Fruit fly (Drosophila melanogaster): ENCODE measurements around the gene atk.
A peak's percentile ranks its signal among the peaks of the same experiment; 100 is the strongest.

The atk gene

dm6 chr3L:20440902-20441429, 23.7 kb downstream of the atk start:
- TF ChIP-seq Trl (optimal IDR thresholded peaks at IDR 0.05) (no peak), Trl (GFP tag; optimal IDR thresholded peaks at IDR 0.05) (no peak), Drgx (GFP tag; IDR thresholded peaks at IDR 0.05) (no peak), Med (GFP tag) (peak; percentile 74), H15 (GFP tag; IDR thresholded peaks at IDR 0.05) (no peak), CG4854 (GFP tag; optimal IDR thresholded peaks at IDR 0.05) (no peak), CG3281 (GFP tag; optimal IDR thresholded peaks at IDR 0.05) (no peak), CG3726 (GFP tag; IDR thresholded peaks at IDR 0.05) (no peak), CG4328 (GFP tag; optimal IDR thresholded peaks at IDR 0.05) (peak; percentile 44), croc (GFP tag; conservative IDR thresholded peaks at IDR 0.05) (no peak), Rfx (GFP tag; IDR thresholded peaks at IDR 0.05) (0 out of 2 replicates have a peak, but pooled peaks have one; percentile 5), mirr (GFP tag; optimal IDR thresholded peaks at IDR 0.05) (peak; percentile 53), dmrt99B (tag; optimal IDR thresholded peaks at IDR 0.05) (no peak), gfzf (GFP tag; optimal IDR thresholded peaks at IDR 0.05) (no peak), gro (GFP tag; optimal IDR thresholded peaks at IDR 0.05) (peak; percentile 37), CG16815 (GFP tag; optimal IDR thresholded peaks at IDR 0.05) (no peak), sd (tag; optimal IDR thresholded peaks at IDR 0.05) (peak; percentile 5), dysf (GFP tag; IDR thresholded peaks at IDR 0.05) (no peak), nau (GFP tag; optimal IDR thresholded peaks at IDR 0.05) (peak; percentile 92), ara (GFP tag; IDR thresholded peaks at IDR 0.05) (no peak), HmgD (GFP tag; optimal IDR thresholded peaks at IDR 0.05) (no peak), CG6654 (GFP tag; optimal IDR thresholded peaks at IDR 0.05) (no peak), CG30020 (tag; optimal IDR thresholded peaks at IDR 0.05) (no peak), CG12769 (tag; optimal IDR thresholded peaks at IDR 0.05) (peak; percentile 92), crol (GFP tag; IDR thresholded peaks at IDR 0.05) (peak; percentile 25; the same call in 1 of the 2 replicates), CG8089 (GFP tag; optimal IDR thresholded peaks at IDR 0.05) (no peak), CG7786 (GFP tag; optimal IDR thresholded peaks at IDR 0.05) (no peak), chinmo (GFP tag; IDR thresholded peaks at IDR 0.05; ENCODE audit: partially characterized antibody) (peak; percentile 30; the same call in 1 of the 4 replicates), CG4282 (GFP tag; optimal IDR thresholded peaks at IDR 0.05) (no peak), Ptx1 (GFP tag; IDR thresholded peaks at IDR 0.05) (0 out of 2 replicates have a peak, but pooled peaks have one; percentile 5), CG32767 (GFP tag; IDR thresholded peaks at IDR 0.05) (no peak), cwo (GFP tag; optimal IDR thresholded peaks at IDR 0.05) (peak; percentile 17), Antp (GFP tag; optimal IDR thresholded peaks at IDR 0.05) (no peak), CG3847 (GFP tag; IDR thresholded peaks at IDR 0.05) (no peak), CG10543 (GFP tag; optimal IDR thresholded peaks at IDR 0.05) (peak; percentile 53), Gug (GFP tag; IDR thresholded peaks at IDR 0.05) (no peak), ci (GFP tag; IDR thresholded peaks at IDR 0.05) (no peak), sim (GFP tag; IDR thresholded peaks at IDR 0.05) (no peak), grn (GFP tag; optimal IDR thresholded peaks at IDR 0.05) (no peak), sr (GFP tag; IDR thresholded peaks at IDR 0.05) (peak; percentile 98), br (optimal IDR thresholded peaks at IDR 0.05) (no peak), Optix (GFP tag; IDR thresholded peaks at IDR 0.05) (no peak), ind (GFP tag; optimal IDR thresholded peaks at IDR 0.05) (no peak), toy (GFP tag; IDR thresholded peaks at IDR 0.05) (no peak), Aef1 (GFP tag; IDR thresholded peaks at IDR 0.05) (no peak), CG11247 (GFP tag; IDR thresholded peaks at IDR 0.05) (0 out of 2 replicates have a peak, but pooled peaks have one; percentile 9), Deaf1 (tag; optimal IDR thresholded peaks at IDR 0.05) (no peak), lbe (GFP tag; optimal IDR thresholded peaks at IDR 0.05) (no peak)
